Worm (Caenorhabditis elegans): ENCODE data around the gene tcc-1.
A peak's percentile ranks its signal among the peaks of the same experiment; 100 is the strongest.

The tcc-1 gene

ce11 chrV:17857901-17858300 is 2.1 kb upstream of the tcc-1 start:
- TF ChIP-seq dmd-4 (tag; optimal IDR thresholded peaks at IDR 0.05) (no peak), ceh-82 (tag; optimal IDR thresholded peaks at IDR 0.05) (no peak), nhr-77 (tag; optimal IDR thresholded peaks at IDR 0.05) (no peak), sma-3 (GFP tag; optimal IDR thresholded peaks at IDR 0.05) (peak; percentile 72), snpc-4 (tag; optimal IDR thresholded peaks at IDR 0.05) (peak; percentile 76), crh-2 (tag; optimal IDR thresholded peaks at IDR 0.05) (peak; percentile 96), C34F6.9 (tag; optimal IDR thresholded peaks at IDR 0.05) (peak; percentile 88), ztf-1 (GFP tag; conservative IDR thresholded peaks at IDR 0.05) (no peak), nhr-25 (tag; optimal IDR thresholded peaks at IDR 0.05) (peak; percentile 33), zag-1 (tag; optimal IDR thresholded peaks at IDR 0.05) (peak; percentile 74), sem-4 (tag; optimal IDR thresholded peaks at IDR 0.05) (peak; percentile 55), egl-27 (tag; optimal IDR thresholded peaks at IDR 0.05) (peak; percentile 80), peb-1 (tag; optimal IDR thresholded peaks at IDR 0.05) (no peak), skn-1 (tag; optimal IDR thresholded peaks at IDR 0.05) (no peak), fos-1 (tag; optimal IDR thresholded peaks at IDR 0.05) (peak; percentile 69), nhr-10 (tag; optimal IDR thresholded peaks at IDR 0.05) (no peak), ceh-16 (tag; optimal IDR thresholded peaks at IDR 0.05) (peak; percentile 23), nhr-23 (tag; optimal IDR thresholded peaks at IDR 0.05) (no peak), nhr-6 (tag; optimal IDR thresholded peaks at IDR 0.05) (peak; percentile 55), ZK546.5 (tag; optimal IDR thresholded peaks at IDR 0.05) (no peak), ztf-11 (tag; optimal IDR thresholded peaks at IDR 0.05) (peak; percentile 2), lin-11 (tag; optimal IDR thresholded peaks at IDR 0.05) (peak; percentile 91), Y55F3AM.14 (GFP tag; optimal IDR thresholded peaks at IDR 0.05) (no peak), blmp-1 (tag; optimal IDR thresholded peaks at IDR 0.05; ENCODE audit: insufficient read depth) (peak; percentile 29), unc-39 (tag; optimal IDR thresholded peaks at IDR 0.05) (no peak), R02D3.7 (tag; optimal IDR thresholded peaks at IDR 0.05) (no peak), lin-39 (tag; optimal IDR thresholded peaks at IDR 0.05) (no peak), elt-1 (tag; optimal IDR thresholded peaks at IDR 0.05) (no peak), mdl-1 (tag; optimal IDR thresholded peaks at IDR 0.05) (peak; percentile 34 to 74), F13H6.1 (tag; optimal IDR thresholded peaks at IDR 0.05) (peak; percentile 94), nhr-12 (tag; optimal IDR thresholded peaks at IDR 0.05) (no peak), ama-1 (optimal IDR thresholded peaks at IDR 0.05) (no peak), lin-13 (GFP tag; optimal IDR thresholded peaks at IDR 0.05) (peak; percentile 78), elt-3 (tag; optimal IDR thresholded peaks at IDR 0.05) (no peak), nhr-129 (tag; optimal IDR thresholded peaks at IDR 0.05) (peak; percentile 91), unc-55 (GFP tag; optimal IDR thresholded peaks at IDR 0.05) (peak; percentile 87), lsy-2 (tag; optimal IDR thresholded peaks at IDR 0.05) (peak; percentile 72 to 91), sma-9 (GFP tag; optimal IDR thresholded peaks at IDR 0.05) (peak; percentile 80), sma-9 (tag; optimal IDR thresholded peaks at IDR 0.05) (no peak), gmeb-1 (tag; optimal IDR thresholded peaks at IDR 0.05) (peak; percentile 52), aly-2 (tag; optimal IDR thresholded peaks at IDR 0.05) (no peak), nhr-21 (tag; optimal IDR thresholded peaks at IDR 0.05) (peak; percentile 67), mab-5 (tag; optimal IDR thresholded peaks at IDR 0.05) (peak; percentile 13), alr-1 (tag; optimal IDR thresholded peaks at IDR 0.05) (no peak), mbf-1 (tag; optimal IDR thresholded peaks at IDR 0.05) (no peak), unc-62 (GFP tag; optimal IDR thresholded peaks at IDR 0.05) (no peak), nhr-11 (tag; optimal IDR thresholded peaks at IDR 0.05) (no peak), ztf-4 (tag; optimal IDR thresholded peaks at IDR 0.05) (no peak), nhr-237 (tag; optimal IDR thresholded peaks at IDR 0.05) (peak; percentile 32)
